Worm (Caenorhabditis elegans) whole organism, L4 larva: ENCODE measurements around the gene Y43F8C.11.

Experiments used
- R02D3.7 ChIP-seq: fragments of 150-350 bp; sonication (generic microtip); optimal IDR thresholded peaks from 3 replicates; lab custom pipeline; 2014; ENCODE audit warnings: missing biosample characterization, missing genetic modification characterization
- ceh-28 ChIP-seq: fragments of 150-350 bp; optimal IDR thresholded peaks from 2 replicates; lab custom pipeline; 2014; ENCODE audit warnings: missing biosample characterization, missing genetic modification reagents, missing genetic modification characterization
- ces-1 ChIP-seq: fragments of 150-350 bp; sonication (generic microtip); optimal IDR thresholded peaks from 4 replicates; lab custom pipeline; 2014; ENCODE audit warnings: missing biosample characterization, missing genetic modification reagents, missing genetic modification characterization
- daf-19 ChIP-seq: fragments of 200-800 bp; sonication (Bioruptor generic); conservative IDR thresholded peaks from 2 replicates; pipeline ENCODE4 v1.3.6; 2022; ENCODE audit warnings: missing genetic modification characterization, missing compliant biosample characterization
- lin-1 ChIP-seq: fragments of 200-800 bp; sonication (Bioruptor generic); IDR thresholded peaks from 2 replicates; pipeline ENCODE4 v1.3.6; 2022; ENCODE audit warnings: missing genetic modification reagents, missing genetic modification characterization, missing compliant biosample characterization
- mdl-1 ChIP-seq, 2 experiments: fragments of 150-350 bp in 1 of 2; sonication (generic microtip) in 1 of 2; optimal IDR thresholded peaks; 2 replicates each; lab custom pipeline; 2014 to 2017; ENCODE audit warnings: missing biosample characterization in 2 of 2, missing genetic modification characterization in 2 of 2
- nhr-10 ChIP-seq: fragments of 150-350 bp; optimal IDR thresholded peaks from 2 replicates; lab custom pipeline; 2014; ENCODE audit warnings: missing biosample characterization, missing genetic modification characterization
- nhr-11 ChIP-seq: fragments of 150-350 bp; optimal IDR thresholded peaks from 2 replicates; lab custom pipeline; 2014; ENCODE audit warnings: missing biosample characterization, missing genetic modification characterization
- pha-4 ChIP-seq, 2 experiments: fragments of 150-350 bp in 1 of 2; fragments of 200-800 bp in 1 of 2; sonication (Bioruptor generic) in 1 of 2; IDR thresholded peaks in 1 of 2; optimal IDR thresholded peaks in 1 of 2; 2 replicates each; pipeline versions ENCODE4 v1.3.6 to Lab custom; 2014 to 2022; ENCODE audit warnings: missing genetic modification characterization in 2 of 2, missing genetic modification reagents in 2 of 2, missing biosample characterization in 1 of 2, missing compliant biosample characterization in 1 of 2
- pqm-1 ChIP-seq: sonication (generic microtip); optimal IDR thresholded peaks from 2 replicates; lab custom pipeline; 2017; ENCODE audit warnings: missing biosample characterization, missing genetic modification characterization
- snpc-4 ChIP-seq: fragments of 150-350 bp; optimal IDR thresholded peaks from 2 replicates; lab custom pipeline; 2014; ENCODE audit warnings: missing biosample characterization, missing genetic modification characterization
- tag-97 ChIP-seq: fragments of 200-800 bp; sonication (Bioruptor generic); IDR thresholded peaks from 2 replicates; pipeline ENCODE4 v1.3.6; 2022; ENCODE audit warnings: missing genetic modification characterization, missing compliant biosample characterization

DNA sequence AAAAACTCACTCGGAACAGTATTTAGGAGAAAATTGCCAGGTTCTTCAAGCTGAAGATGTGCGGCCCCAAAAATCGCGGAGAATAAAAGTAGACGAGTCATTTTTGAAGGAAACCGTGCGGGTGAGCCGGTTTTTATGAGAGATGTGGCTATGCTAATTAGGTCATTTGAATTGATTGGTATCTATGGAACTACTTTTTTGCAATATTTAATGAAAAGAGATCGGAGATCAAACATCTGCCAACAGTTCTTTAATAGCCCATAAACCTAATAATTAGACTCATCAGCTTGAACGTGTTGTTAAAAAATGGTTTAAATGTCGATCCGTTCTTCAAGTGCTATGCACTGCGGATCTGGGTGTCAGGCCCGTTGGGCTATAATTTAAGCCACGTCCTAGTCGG, 45.4 kb downstream of the Y43F8C.11 start, which contains the start of gene Y43F8C.16:
- TF ChIP-seq tag-97 (GFP tag; lab: Robert Waterston, UW), result no peak
- TF ChIP-seq lin-1, result no peak
- no peak for TF ChIP-seq nhr-10
- TF ChIP-seq daf-19 (GFP tag; lab: Robert Waterston, UW), result no peak
- no peak for TF ChIP-seq snpc-4
- TF ChIP-seq ceh-28, result no peak
- no peak for TF ChIP-seq pqm-1
- TF ChIP-seq R02D3.7 (tag; lab: Kevin White, UChicago), result no peak
- TF ChIP-seq pha-4 (GFP tag; IDR thresholded peaks at IDR 0.05; lab: Robert Waterston, UW), result no peak
- no peak for TF ChIP-seq pha-4 (tag; optimal IDR thresholded peaks at IDR 0.05; lab: Kevin White, UChicago)
- TF ChIP-seq mdl-1 (tag; optimal IDR thresholded peaks at IDR 0.05; lab: Kevin White, UChicago), result no peak
- TF ChIP-seq nhr-11 (tag; lab: Kevin White, UChicago), result no peak
- TF ChIP-seq ces-1 (GFP tag; lab: Kevin White, UChicago), result no peak
